Worm (Caenorhabditis elegans): ENCODE data around the gene Y16B4A.2.

DNA sequence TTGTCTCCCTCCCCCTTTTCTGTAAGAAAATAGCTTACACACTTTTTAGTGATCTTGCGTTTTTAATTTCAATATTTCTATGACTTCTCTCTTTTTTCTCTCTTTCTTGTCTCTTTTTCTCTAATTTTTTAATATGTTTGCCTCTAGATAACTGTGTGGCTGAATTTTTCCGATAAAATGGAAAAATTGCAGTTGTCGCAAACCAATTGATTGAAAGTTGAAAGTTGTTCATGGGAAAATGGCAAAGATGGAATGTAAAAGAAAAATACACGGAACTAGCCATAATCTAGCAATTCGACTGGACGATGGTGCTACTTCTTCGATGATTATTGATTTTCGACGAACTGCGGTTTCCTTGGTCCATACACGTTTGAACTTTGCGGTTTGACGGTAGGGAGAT is 15.8 kb downstream of the Y16B4A.2 start:
- TF ChIP-seq ZK546.5 (tag; optimal IDR thresholded peaks at IDR 0.05) (no peak), dmd-4 (tag; optimal IDR thresholded peaks at IDR 0.05) (no peak), crh-2 (tag; optimal IDR thresholded peaks at IDR 0.05) (no peak), fos-1 (tag; optimal IDR thresholded peaks at IDR 0.05) (peak; percentile 21), nhr-77 (tag; optimal IDR thresholded peaks at IDR 0.05) (no peak), ama-1 (optimal IDR thresholded peaks at IDR 0.05) (no peak), unc-55 (GFP tag; optimal IDR thresholded peaks at IDR 0.05) (no peak), nhr-6 (tag; optimal IDR thresholded peaks at IDR 0.05) (no peak), ztf-1 (GFP tag; conservative IDR thresholded peaks at IDR 0.05) (no peak), mdl-1 (tag; optimal IDR thresholded peaks at IDR 0.05) (no peak), R02D3.7 (tag; optimal IDR thresholded peaks at IDR 0.05) (no peak)
